Worm (Caenorhabditis elegans): ENCODE data around the gene psd-1.

DNA sequence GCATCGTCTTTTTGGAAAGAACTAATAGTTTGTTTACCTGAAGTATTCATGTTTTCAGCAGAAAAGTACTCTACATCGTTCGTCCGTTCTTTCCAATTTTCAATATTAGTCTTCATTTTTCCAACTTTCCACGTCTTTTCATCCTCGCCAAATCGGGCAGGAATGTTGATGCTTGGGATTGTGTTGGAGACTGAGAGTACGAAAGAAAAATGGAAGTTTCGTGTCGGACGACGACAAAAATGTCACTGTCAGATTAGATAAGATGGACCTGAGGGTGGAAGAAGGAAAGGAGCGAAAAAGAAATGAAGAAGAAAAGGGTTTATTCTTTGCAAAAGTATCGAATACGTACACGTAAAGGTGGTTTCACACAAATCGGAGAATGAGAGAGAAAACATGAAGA is 22.8 kb upstream of the psd-1 start:
- no peak for TF ChIP-seq flt-1 (GFP tag; IDR thresholded peaks at IDR 0.05)
- no peak for TF ChIP-seq ztf-23 (GFP tag; IDR thresholded peaks at IDR 0.05)
- TF ChIP-seq klf-2 (GFP tag; conservative IDR thresholded peaks at IDR 0.05), result no peak
